Worm (Caenorhabditis elegans): ENCODE measurements around the gene grdn-1.

The grdn-1 gene

DNA sequence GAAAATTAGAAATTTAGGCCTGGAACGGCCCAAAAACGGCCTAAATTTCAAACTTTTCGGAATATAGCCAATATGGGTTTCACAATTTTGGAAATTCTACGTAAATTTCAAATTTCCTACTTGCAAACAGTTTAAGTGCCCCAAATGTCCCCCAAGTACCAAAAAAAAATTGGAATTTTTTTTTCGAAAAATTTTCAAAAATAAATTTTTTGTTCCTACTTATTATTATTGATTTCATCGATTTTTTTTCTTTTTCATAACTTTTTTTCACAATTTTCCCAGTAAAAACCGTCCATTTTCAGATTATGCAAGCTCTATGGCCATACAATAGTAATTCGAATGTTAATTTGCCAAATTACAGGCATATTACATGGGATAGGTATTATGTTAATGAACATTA is 21.0 kb upstream of the grdn-1 start, which contains the start of gene Y51A2D.21:
TSS of gene Y51A2D.21 (plus strand) at position 301 of the 400 bp plus-strand sequence.
- no peak for TF ChIP-seq F13C5.2 (tag; optimal IDR thresholded peaks at IDR 0.05)
- no peak for TF ChIP-seq scrt-1 (GFP tag; IDR thresholded peaks at IDR 0.05)
- TF ChIP-seq flt-1 (GFP tag; IDR thresholded peaks at IDR 0.05) = no peak
- TF ChIP-seq ceh-13 (GFP tag; optimal IDR thresholded peaks at IDR 0.05) = no peak
- no peak for TF ChIP-seq B0310.2 (tag; optimal IDR thresholded peaks at IDR 0.05)

DNA sequence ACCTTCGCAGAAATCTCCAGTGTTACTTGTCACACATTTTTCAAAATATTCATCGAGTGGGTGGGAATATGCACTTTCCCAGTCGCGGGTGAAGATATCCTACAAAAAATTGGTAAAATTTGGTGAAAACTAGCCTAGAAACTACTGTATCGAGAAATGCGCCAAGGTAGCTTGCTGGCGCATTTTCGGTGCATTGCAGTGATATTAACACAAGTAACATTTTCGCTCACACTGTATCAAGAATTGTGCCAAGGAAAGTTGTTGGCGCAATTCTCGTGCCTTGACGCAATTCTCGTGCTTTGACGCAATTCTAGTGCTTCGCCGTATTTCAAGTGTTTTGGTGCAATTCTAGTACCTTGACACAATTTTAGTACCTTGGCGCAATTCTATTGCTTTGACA is 19.3 kb upstream of the grdn-1 start:
- TF ChIP-seq scrt-1 (GFP tag; IDR thresholded peaks at IDR 0.05) (no peak), hmg-4 (GFP tag; optimal IDR thresholded peaks at IDR 0.05) (no peak), ceh-13 (GFP tag; optimal IDR thresholded peaks at IDR 0.05) (no peak), tbx-11 (GFP tag; IDR thresholded peaks at IDR 0.05) (no peak), hnd-1 (tag; optimal IDR thresholded peaks at IDR 0.05) (no peak), tra-4 (tag; optimal IDR thresholded peaks at IDR 0.05) (no peak), ceh-36 (tag; optimal IDR thresholded peaks at IDR 0.05) (no peak), pes-1 (GFP tag; IDR thresholded peaks at IDR 0.05) (no peak), tbx-37 (GFP tag; conservative IDR thresholded peaks at IDR 0.05) (no peak), ama-1 (optimal IDR thresholded peaks at IDR 0.05) (no peak), hmbx-1 (tag; optimal IDR thresholded peaks at IDR 0.05) (no peak), aly-1 (tag; optimal IDR thresholded peaks at IDR 0.05) (no peak), flt-1 (GFP tag; IDR thresholded peaks at IDR 0.05) (no peak), F13C5.2 (tag; optimal IDR thresholded peaks at IDR 0.05) (no peak), sea-1 (GFP tag; conservative IDR thresholded peaks at IDR 0.05) (no peak), ets-7 (tag; optimal IDR thresholded peaks at IDR 0.05) (no peak), B0310.2 (tag; optimal IDR thresholded peaks at IDR 0.05) (no peak)

DNA sequence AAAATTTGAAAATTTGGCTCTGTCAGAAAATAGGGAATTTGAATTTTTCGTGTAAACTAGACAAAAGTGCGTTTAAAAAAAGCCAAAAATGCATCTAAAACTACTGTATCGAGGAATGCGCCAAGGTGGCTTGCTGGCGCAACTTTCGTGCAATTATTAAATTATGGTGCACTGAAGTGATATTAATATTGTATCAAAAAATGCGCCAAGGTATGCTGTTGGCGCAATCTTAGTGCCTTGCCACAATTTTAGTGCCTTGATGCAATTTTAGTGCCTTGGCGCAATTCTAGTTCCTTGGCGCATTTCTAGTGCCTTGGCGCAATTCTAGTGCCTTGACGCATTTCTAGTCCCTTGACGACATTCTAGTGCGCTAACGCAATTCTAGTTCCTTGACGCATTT is 17.5 kb upstream of the grdn-1 start:
- no peak for TF ChIP-seq ama-1 (optimal IDR thresholded peaks at IDR 0.05)
- TF ChIP-seq aly-1 (tag; optimal IDR thresholded peaks at IDR 0.05) = no peak
- no peak for TF ChIP-seq F13C5.2 (tag; optimal IDR thresholded peaks at IDR 0.05)
- no peak for TF ChIP-seq flt-1 (GFP tag; IDR thresholded peaks at IDR 0.05)
- TF ChIP-seq tbx-11 (GFP tag; IDR thresholded peaks at IDR 0.05) = no peak
- TF ChIP-seq hnd-1 (tag; optimal IDR thresholded peaks at IDR 0.05) = no peak
- TF ChIP-seq pes-1 (GFP tag; IDR thresholded peaks at IDR 0.05) = no peak
- no peak for TF ChIP-seq hmg-4 (GFP tag; optimal IDR thresholded peaks at IDR 0.05)
- no peak for TF ChIP-seq ceh-36 (tag; optimal IDR thresholded peaks at IDR 0.05)
- TF ChIP-seq ets-7 (tag; optimal IDR thresholded peaks at IDR 0.05) = no peak
- no peak for TF ChIP-seq tra-4 (tag; optimal IDR thresholded peaks at IDR 0.05)
- no peak for TF ChIP-seq sea-1 (GFP tag; conservative IDR thresholded peaks at IDR 0.05)

DNA sequence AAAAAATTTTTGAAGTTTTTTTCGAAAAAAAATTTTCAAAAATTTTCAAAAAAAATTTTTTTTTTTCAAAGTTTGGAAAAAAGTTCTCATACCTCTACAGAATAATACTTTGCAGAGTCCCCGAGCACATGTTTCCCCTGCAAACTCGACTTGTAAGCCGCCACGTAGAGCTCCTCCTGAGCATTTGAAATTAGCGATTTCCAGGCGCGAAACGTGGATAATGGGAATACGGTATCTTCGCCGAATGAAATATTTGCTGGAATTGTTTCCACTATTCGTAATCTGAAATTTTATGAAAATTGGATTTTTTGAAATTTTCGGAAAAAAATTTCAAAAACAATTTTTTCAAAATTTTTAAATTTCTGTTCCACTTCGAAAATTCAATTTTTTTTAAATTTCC is 16.4 kb upstream of the grdn-1 start:
- TF ChIP-seq flt-1 (GFP tag; IDR thresholded peaks at IDR 0.05) (no peak), hmg-4 (GFP tag; optimal IDR thresholded peaks at IDR 0.05) (no peak), hmbx-1 (tag; optimal IDR thresholded peaks at IDR 0.05) (no peak), hnd-1 (tag; optimal IDR thresholded peaks at IDR 0.05) (no peak), ama-1 (optimal IDR thresholded peaks at IDR 0.05) (no peak), tbx-11 (GFP tag; IDR thresholded peaks at IDR 0.05) (no peak), tra-4 (tag; optimal IDR thresholded peaks at IDR 0.05) (no peak), scrt-1 (GFP tag; IDR thresholded peaks at IDR 0.05) (no peak), ceh-36 (tag; optimal IDR thresholded peaks at IDR 0.05) (no peak), ets-7 (tag; optimal IDR thresholded peaks at IDR 0.05) (no peak), B0310.2 (tag; optimal IDR thresholded peaks at IDR 0.05) (no peak), F13C5.2 (tag; optimal IDR thresholded peaks at IDR 0.05) (no peak), pes-1 (GFP tag; IDR thresholded peaks at IDR 0.05) (no peak), tbx-37 (GFP tag; conservative IDR thresholded peaks at IDR 0.05) (no peak), ceh-13 (GFP tag; optimal IDR thresholded peaks at IDR 0.05) (no peak), aly-1 (tag; optimal IDR thresholded peaks at IDR 0.05) (no peak), sea-1 (GFP tag; conservative IDR thresholded peaks at IDR 0.05) (no peak)

DNA sequence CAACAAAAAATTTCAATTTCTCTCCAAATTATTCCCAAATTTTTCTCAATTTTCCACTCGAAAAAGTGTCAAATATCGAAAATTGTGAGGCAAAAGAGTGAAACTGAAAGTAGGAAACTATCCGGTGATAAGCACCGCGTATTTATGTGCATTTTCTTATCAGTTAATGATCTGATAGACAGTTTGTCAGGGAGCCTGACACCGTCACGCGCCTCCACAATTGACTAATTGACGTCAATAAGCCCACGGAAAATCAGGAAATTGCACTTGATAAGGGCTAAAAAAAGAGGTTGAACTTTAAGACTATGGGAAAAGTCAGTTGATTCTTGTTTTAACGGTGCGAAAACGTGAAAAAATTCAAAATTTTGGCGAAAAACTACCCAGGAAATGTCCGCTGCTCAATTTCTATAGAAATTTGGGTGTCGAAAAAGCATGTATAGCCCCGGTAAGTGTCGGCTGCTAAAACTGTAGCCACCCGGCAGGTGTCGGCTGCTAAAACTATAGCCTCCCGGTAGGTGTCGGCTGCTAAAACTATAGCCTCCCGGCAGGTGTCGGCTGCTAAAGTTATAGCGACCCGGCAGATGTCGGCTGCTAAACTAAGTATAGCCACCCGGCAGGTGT is 15.0 kb upstream of the grdn-1 start:
- no peak for TF ChIP-seq aly-1 (tag; optimal IDR thresholded peaks at IDR 0.05)
- TF ChIP-seq B0310.2 (tag; optimal IDR thresholded peaks at IDR 0.05) = no peak
- no peak for TF ChIP-seq pes-1 (GFP tag; IDR thresholded peaks at IDR 0.05)
- TF ChIP-seq tra-4 (tag; optimal IDR thresholded peaks at IDR 0.05) = no peak
- no peak for TF ChIP-seq tbx-37 (GFP tag; conservative IDR thresholded peaks at IDR 0.05)
- TF ChIP-seq hmbx-1 (tag; optimal IDR thresholded peaks at IDR 0.05) = no peak
- no peak for TF ChIP-seq scrt-1 (GFP tag; IDR thresholded peaks at IDR 0.05)

DNA sequence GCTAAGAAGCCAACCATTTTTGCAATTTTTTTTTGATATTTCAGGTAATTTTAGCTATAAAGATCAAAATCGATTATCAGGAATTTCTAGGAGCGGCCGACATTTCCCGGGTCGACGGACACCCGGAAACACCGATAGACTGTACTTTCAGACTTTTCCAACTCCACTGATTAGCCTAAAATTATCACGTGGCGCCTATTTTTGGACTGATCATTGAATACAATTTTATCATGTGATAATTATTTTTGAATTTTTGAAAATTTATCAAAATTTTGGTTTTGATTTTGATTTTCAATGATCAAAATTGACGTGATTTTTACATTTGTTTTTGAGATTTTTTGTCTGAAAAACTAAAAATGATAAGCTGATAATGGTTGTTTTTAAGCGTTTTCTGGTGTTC is 14.2 kb upstream of the grdn-1 start:
- TF ChIP-seq sea-1 (GFP tag; conservative IDR thresholded peaks at IDR 0.05) = no peak
- TF ChIP-seq flt-1 (GFP tag; IDR thresholded peaks at IDR 0.05) = no peak
- TF ChIP-seq ama-1 (optimal IDR thresholded peaks at IDR 0.05) = no peak
- TF ChIP-seq F13C5.2 (tag; optimal IDR thresholded peaks at IDR 0.05) = no peak
- no peak for TF ChIP-seq hmbx-1 (tag; optimal IDR thresholded peaks at IDR 0.05)
- no peak for TF ChIP-seq scrt-1 (GFP tag; IDR thresholded peaks at IDR 0.05)
- TF ChIP-seq tbx-37 (GFP tag; conservative IDR thresholded peaks at IDR 0.05) = no peak

DNA sequence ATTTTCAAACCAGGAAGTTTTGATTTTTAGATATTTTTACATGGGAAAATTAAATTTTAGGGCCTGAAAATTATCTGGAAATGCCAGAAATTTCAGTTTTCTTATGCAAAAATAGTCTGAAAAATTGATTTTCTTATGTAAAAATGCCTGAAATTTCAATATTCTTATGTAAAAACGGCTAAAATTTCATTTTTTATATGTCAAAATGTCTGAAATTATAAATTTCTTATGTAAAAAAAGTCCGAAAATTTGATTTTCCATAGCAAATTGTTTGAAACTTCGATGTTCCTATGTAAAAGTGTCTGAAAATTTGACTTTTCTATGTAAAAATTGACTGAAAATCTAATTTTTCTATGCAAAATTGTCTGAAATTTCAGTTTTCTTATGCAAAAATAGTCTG is 12.9 kb upstream of the grdn-1 start, which contains the start of gene Y51A2D.13:
TSS of gene Y51A2D.13 (minus strand) at position 101 of the 400 bp plus-strand sequence.
- TF ChIP-seq pes-1 (GFP tag; IDR thresholded peaks at IDR 0.05) (no peak), ceh-36 (tag; optimal IDR thresholded peaks at IDR 0.05) (no peak), hmg-4 (GFP tag; optimal IDR thresholded peaks at IDR 0.05) (no peak), tbx-37 (GFP tag; conservative IDR thresholded peaks at IDR 0.05) (no peak), ets-7 (tag; optimal IDR thresholded peaks at IDR 0.05) (no peak), tbx-11 (GFP tag; IDR thresholded peaks at IDR 0.05) (no peak), ama-1 (optimal IDR thresholded peaks at IDR 0.05) (no peak), hnd-1 (tag; optimal IDR thresholded peaks at IDR 0.05) (no peak), aly-1 (tag; optimal IDR thresholded peaks at IDR 0.05) (no peak), sea-1 (GFP tag; conservative IDR thresholded peaks at IDR 0.05) (no peak), scrt-1 (GFP tag; IDR thresholded peaks at IDR 0.05) (no peak), F13C5.2 (tag; optimal IDR thresholded peaks at IDR 0.05) (no peak)

Data from whole organism, early embryonic.